Worm (Caenorhabditis elegans) whole organism, L1 larva: ENCODE data around the gene C02H6.1.

Experiments
- C16A3.4 ChIP-seq: fragments of 150-350 bp; optimal IDR thresholded peaks from 2 replicates; lab custom pipeline; 2014; ENCODE audit warnings: missing biosample characterization, missing genetic modification characterization
- alr-1 ChIP-seq: fragments of 200-800 bp; sonication (Bioruptor generic); optimal IDR thresholded peaks from 2 replicates; lab custom pipeline; 2018; ENCODE audit warnings: borderline replicate concordance, mild to moderate bottlenecking, missing genetic modification characterization, missing compliant biosample characterization
- aly-2 ChIP-seq: fragments of 150-350 bp; optimal IDR thresholded peaks from 2 replicates; lab custom pipeline; 2014; ENCODE audit warnings: missing biosample characterization, missing genetic modification characterization
- ceh-8 ChIP-seq: fragments of 200-800 bp; sonication (Bioruptor generic); optimal IDR thresholded peaks from 2 replicates; lab custom pipeline; 2018; ENCODE audit warnings: mild to moderate bottlenecking, missing genetic modification characterization, moderate library complexity, missing compliant biosample characterization
- ceh-82 ChIP-seq, 3 experiments: fragments of 150-350 bp in 1 of 3; sonication (generic microtip) in 2 of 3; optimal IDR thresholded peaks; 2 replicates each; lab custom pipeline; 2014 to 2017; ENCODE audit warnings: missing biosample characterization in 3 of 3, missing genetic modification characterization in 3 of 3
- ceh-90 ChIP-seq: sonication (generic microtip); optimal IDR thresholded peaks from 2 replicates; lab custom pipeline; 2016; ENCODE audit warnings: missing genetic modification characterization, missing compliant biosample characterization
- dpl-1 ChIP-seq, 3 experiments: fragments of 150-350 bp in 2 of 3; sonication (generic microtip) in 1 of 3; optimal IDR thresholded peaks; 2 replicates each; lab custom pipeline; 2014 to 2017; ENCODE audit warnings: missing biosample characterization in 3 of 3, missing genetic modification characterization in 3 of 3, missing genetic modification reagents in 3 of 3
- dsc-1 ChIP-seq: sonication (generic microtip); optimal IDR thresholded peaks from 2 replicates; lab custom pipeline; 2016; ENCODE audit warnings: mild to moderate bottlenecking, missing genetic modification characterization, missing compliant biosample characterization
- efl-1 ChIP-seq, 4 experiments: fragments of 150-350 bp; optimal IDR thresholded peaks in 3 of 4; peaks in 1 of 4; 1 replicate in 1 of 4; 2 replicates in 3 of 4; lab custom pipeline; 2014; ENCODE audit warnings: missing biosample characterization in 2 of 4, missing genetic modification characterization in 2 of 4, missing genetic modification reagents in 2 of 4
- efl-3 ChIP-seq: fragments of 200-800 bp; sonication (Bioruptor generic); optimal IDR thresholded peaks from 2 replicates; lab custom pipeline; 2018; ENCODE audit warnings: mild to moderate bottlenecking, missing genetic modification characterization, missing compliant biosample characterization
- elt-3 ChIP-seq, 6 experiments: fragments of 150-350 bp in 1 of 6; sonication (generic microtip); optimal IDR thresholded peaks; 2 replicates each; lab custom pipeline; 2017 to 2018; ENCODE audit warnings: missing biosample characterization in 6 of 6, missing genetic modification characterization in 6 of 6, inconsistent platforms in 1 of 6
- ets-5 ChIP-seq: fragments of 200-800 bp; sonication (Bioruptor generic); IDR thresholded peaks from 2 replicates; pipeline ENCODE4 v1.3.6; 2022; ENCODE audit warnings: missing genetic modification characterization, missing compliant biosample characterization
- fos-1 ChIP-seq: fragments of 150-350 bp; optimal IDR thresholded peaks from 2 replicates; lab custom pipeline; 2014; ENCODE audit warnings: missing biosample characterization, missing genetic modification characterization
- hlh-4 ChIP-seq: sonication (generic microtip); optimal IDR thresholded peaks from 2 replicates; lab custom pipeline; 2016; ENCODE audit warnings: mild to moderate bottlenecking, missing genetic modification characterization, missing compliant biosample characterization
- irx-1 ChIP-seq: sonication (generic microtip); optimal IDR thresholded peaks from 2 replicates; lab custom pipeline; 2016; ENCODE audit warnings: missing genetic modification characterization, missing compliant biosample characterization
- isw-1 ChIP-seq: fragments of 200-800 bp; sonication (Bioruptor generic); IDR thresholded peaks from 2 replicates; pipeline ENCODE4 v1.3.6; 2022; ENCODE audit warnings: missing genetic modification characterization, missing compliant biosample characterization
- lin-13 ChIP-seq: fragments of 150-350 bp; optimal IDR thresholded peaks from 2 replicates; lab custom pipeline; 2014; ENCODE audit warnings: missing biosample characterization, missing genetic modification reagents, missing genetic modification characterization
- lin-39 ChIP-seq: fragments of 150-350 bp; optimal IDR thresholded peaks from 2 replicates; lab custom pipeline; 2014; ENCODE audit warnings: missing biosample characterization, missing genetic modification reagents, missing genetic modification characterization
- lsy-2 ChIP-seq, 2 experiments: fragments of 150-350 bp; optimal IDR thresholded peaks; 2 replicates each; lab custom pipeline; 2014; ENCODE audit warnings: missing biosample characterization in 2 of 2, missing genetic modification characterization in 2 of 2
- mdl-1 ChIP-seq, 2 experiments: fragments of 150-350 bp; optimal IDR thresholded peaks; 2 replicates each; lab custom pipeline; 2014 to 2017; ENCODE audit warnings: missing biosample characterization in 2 of 2, missing genetic modification characterization in 2 of 2, inconsistent platforms in 1 of 2
- mef-2 ChIP-seq: fragments of 150-350 bp; optimal IDR thresholded peaks from 2 replicates; lab custom pipeline; 2014; ENCODE audit warnings: missing biosample characterization, missing genetic modification characterization
- nhr-11 ChIP-seq: fragments of 150-350 bp; optimal IDR thresholded peaks from 2 replicates; lab custom pipeline; 2014; ENCODE audit warnings: missing biosample characterization, missing genetic modification characterization
- nhr-20 ChIP-seq: sonication (generic microtip); optimal IDR thresholded peaks from 2 replicates; lab custom pipeline; 2016; ENCODE audit warnings: mild to moderate bottlenecking, missing genetic modification characterization, missing compliant biosample characterization
- nhr-76 ChIP-seq: sonication (generic microtip); optimal IDR thresholded peaks from 2 replicates; lab custom pipeline; 2017; ENCODE audit warnings: missing biosample characterization, missing genetic modification characterization
- nhr-77 ChIP-seq: fragments of 150-350 bp; optimal IDR thresholded peaks from 2 replicates; lab custom pipeline; 2014; ENCODE audit warnings: missing biosample characterization, missing genetic modification characterization
- nhr-85 ChIP-seq: sonication (generic microtip); peaks from one replicate; lab custom pipeline; 2016; ENCODE audit warnings: missing genetic modification characterization, inconsistent platforms, missing compliant biosample characterization
- rnt-1 ChIP-seq: sonication (generic microtip); optimal IDR thresholded peaks from 2 replicates; lab custom pipeline; 2016; ENCODE audit warnings: mild to moderate bottlenecking, missing genetic modification characterization, moderate library complexity, missing compliant biosample characterization
- snu-23 ChIP-seq: sonication (generic microtip); optimal IDR thresholded peaks from 2 replicates; lab custom pipeline; 2016; ENCODE audit warnings: missing genetic modification characterization, missing compliant biosample characterization
- sptf-1 ChIP-seq: fragments of 150-350 bp; optimal IDR thresholded peaks from 2 replicates; lab custom pipeline; 2014; ENCODE audit warnings: missing biosample characterization, missing genetic modification characterization
- tbx-2 ChIP-seq: sonication (generic microtip); optimal IDR thresholded peaks from 2 replicates; lab custom pipeline; 2016; ENCODE audit warnings: missing genetic modification characterization, missing compliant biosample characterization
- unc-86 ChIP-seq: sonication (generic microtip); optimal IDR thresholded peaks from 2 replicates; lab custom pipeline; 2016; ENCODE audit warnings: missing genetic modification characterization, missing compliant biosample characterization
- unc-98 ChIP-seq: fragments of 200-800 bp; sonication (Bioruptor generic); IDR thresholded peaks from 2 replicates; pipeline ENCODE4 v1.3.6; 2022; ENCODE audit warnings: missing genetic modification characterization, missing compliant biosample characterization
- xbp-1 ChIP-seq: sonication (generic microtip); optimal IDR thresholded peaks from 2 replicates; lab custom pipeline; 2016; ENCODE audit warnings: missing genetic modification characterization, missing compliant biosample characterization
- zip-4 ChIP-seq: fragments of 200-800 bp; sonication (Bioruptor generic); optimal IDR thresholded peaks from 2 replicates; lab custom pipeline; 2018; ENCODE audit warnings: mild to moderate bottlenecking, missing genetic modification characterization, moderate library complexity, missing compliant biosample characterization

Gene C02H6.1

DNA sequence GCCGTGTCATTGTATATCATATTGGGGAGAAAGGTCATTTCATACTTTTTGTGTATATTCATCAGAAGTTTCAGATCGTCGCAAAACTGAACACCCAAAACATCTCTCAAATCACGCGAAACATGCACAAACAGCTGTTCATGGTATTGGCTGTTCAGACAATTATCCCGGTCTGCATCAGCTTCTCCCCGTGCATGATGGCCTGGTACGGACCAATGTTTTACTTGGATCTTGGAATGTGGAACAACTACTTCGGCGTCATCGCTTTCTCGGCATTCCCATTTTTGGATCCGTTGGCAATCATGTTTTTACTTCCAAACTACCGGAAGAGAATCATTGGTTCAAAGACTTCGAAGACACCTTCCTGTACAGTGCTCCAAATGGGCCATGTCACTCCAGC, 13.8 kb upstream of the C02H6.1 start:
- TF ChIP-seq elt-3 (tag; optimal IDR thresholded peaks at IDR 0.05; lab: Kevin White, UChicago), result no peak
- no peak for TF ChIP-seq efl-3
- no peak for TF ChIP-seq C16A3.4 (tag; lab: Kevin White, UChicago)
- TF ChIP-seq alr-1 (tag; lab: Kevin White, UChicago), result no peak
- TF ChIP-seq mef-2, result no peak
- TF ChIP-seq efl-1 (optimal IDR thresholded peaks at IDR 0.05; lab: Kevin White, UChicago), result no peak
- TF ChIP-seq efl-1 (GFP tag; optimal IDR thresholded peaks at IDR 0.05 in 1 of 2; lab: Kevin White, UChicago), result no peak
- no peak for TF ChIP-seq rnt-1
- no peak for TF ChIP-seq nhr-77 (tag; lab: Kevin White, UChicago)
- no peak for TF ChIP-seq lin-13 (GFP tag; lab: Kevin White, UChicago)
- TF ChIP-seq lsy-2 (tag; optimal IDR thresholded peaks at IDR 0.05; lab: Kevin White, UChicago), result no peak
- TF ChIP-seq aly-2 (tag; lab: Kevin White, UChicago), result no peak
- TF ChIP-seq nhr-85, result no peak
- no peak for TF ChIP-seq hlh-4 (tag; lab: Kevin White, UChicago)
- no peak for TF ChIP-seq ceh-8

- TF ChIP-seq nhr-20 (tag; lab: Kevin White, UChicago) (no peak), lin-39 (tag; lab: Kevin White, UChicago) (no peak), zip-4 (GFP tag; lab: Kevin White, UChicago) (no peak)
These were observed 12.7 kb upstream of the C02H6.1 start, which contains the start of gene srj-13 for ce11 chrV:7402355-7402754. srj-13 (plus strand) TSS chrV:7402655.

DNA sequence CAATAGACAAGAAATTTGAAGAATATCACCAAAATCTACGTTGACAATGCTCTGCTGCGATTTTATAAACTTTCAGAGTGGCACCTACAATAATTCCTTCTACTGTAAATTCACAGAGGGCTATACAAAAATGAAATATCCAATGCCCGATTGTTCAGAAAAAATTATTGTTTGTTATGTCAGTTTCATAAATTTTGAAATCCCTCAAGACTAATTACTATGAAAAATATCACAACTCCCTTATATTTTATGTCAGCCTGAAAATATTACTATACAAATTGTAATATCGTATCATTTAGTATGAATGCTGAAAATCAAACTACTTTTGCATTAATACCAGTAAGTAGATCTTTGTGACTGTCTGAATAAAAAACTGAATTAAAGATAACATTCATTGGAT, 10.9 kb upstream of the C02H6.1 start, which contains the start of gene srx-60:
TSS of gene srx-60 (plus strand) at position 301 of the 400 bp plus-strand sequence.
- TF ChIP-seq dpl-1 (GFP tag; optimal IDR thresholded peaks at IDR 0.05; lab: Kevin White, UChicago) (no peak), ets-5 (GFP tag; lab: Robert Waterston, UW) (no peak), xbp-1 (no peak), rnt-1 (no peak), isw-1 (GFP tag; lab: Robert Waterston, UW) (no peak), unc-98 (no peak), ceh-82 (tag; optimal IDR thresholded peaks at IDR 0.05; lab: Kevin White, UChicago) (no peak), hlh-4 (tag; lab: Kevin White, UChicago) (no peak), mdl-1 (tag; optimal IDR thresholded peaks at IDR 0.05; lab: Kevin White, UChicago) (no peak)

ce11 chrV:7400095-7400494, 10.4 kb upstream of the C02H6.1 start, which contains the start of gene cnc-9:
cnc-9 (minus strand) TSS chrV:7400195.
- no peak for TF ChIP-seq efl-1 (optimal IDR thresholded peaks at IDR 0.05; lab: Kevin White, UChicago)
- peak in 1 of 2 experiments; percentile 4 for TF ChIP-seq efl-1 (GFP tag; optimal IDR thresholded peaks at IDR 0.05 in 1 of 2; lab: Kevin White, UChicago)
- no peak for TF ChIP-seq mef-2
- TF ChIP-seq, all 84 proteins: peak for 1

- TF ChIP-seq unc-86 (tag; lab: Kevin White, UChicago), result no peak
- TF ChIP-seq irx-1 (tag; lab: Kevin White, UChicago), result no peak
- no peak for TF ChIP-seq snu-23
- TF ChIP-seq ceh-82 (tag; optimal IDR thresholded peaks at IDR 0.05; lab: Kevin White, UChicago), result no peak
- TF ChIP-seq sptf-1 (tag; lab: Kevin White, UChicago), result no peak
- TF ChIP-seq dsc-1, result no peak
- no peak for TF ChIP-seq fos-1 (tag; lab: Kevin White, UChicago)
- TF ChIP-seq elt-3 (tag; optimal IDR thresholded peaks at IDR 0.05; lab: Kevin White, UChicago), result no peak
- no peak for TF ChIP-seq nhr-85
- TF ChIP-seq ceh-8, result no peak
- TF ChIP-seq nhr-11 (tag; lab: Kevin White, UChicago), result no peak
- TF ChIP-seq tbx-2 (tag; lab: Kevin White, UChicago), result no peak
- TF ChIP-seq nhr-76, result no peak
- TF ChIP-seq ceh-90 (tag; lab: Kevin White, UChicago), result no peak
- TF ChIP-seq, all 84 proteins: peak for 0
These were observed 9.5 kb upstream of the C02H6.1 start, which contains the start of gene gst-41 for ce11 chrV:7399202-7399601. gst-41 (minus strand) TSS chrV:7399302.
